Fruit fly (Drosophila melanogaster): ENCODE results near the gene MED22.

The MED22 gene

DNA sequence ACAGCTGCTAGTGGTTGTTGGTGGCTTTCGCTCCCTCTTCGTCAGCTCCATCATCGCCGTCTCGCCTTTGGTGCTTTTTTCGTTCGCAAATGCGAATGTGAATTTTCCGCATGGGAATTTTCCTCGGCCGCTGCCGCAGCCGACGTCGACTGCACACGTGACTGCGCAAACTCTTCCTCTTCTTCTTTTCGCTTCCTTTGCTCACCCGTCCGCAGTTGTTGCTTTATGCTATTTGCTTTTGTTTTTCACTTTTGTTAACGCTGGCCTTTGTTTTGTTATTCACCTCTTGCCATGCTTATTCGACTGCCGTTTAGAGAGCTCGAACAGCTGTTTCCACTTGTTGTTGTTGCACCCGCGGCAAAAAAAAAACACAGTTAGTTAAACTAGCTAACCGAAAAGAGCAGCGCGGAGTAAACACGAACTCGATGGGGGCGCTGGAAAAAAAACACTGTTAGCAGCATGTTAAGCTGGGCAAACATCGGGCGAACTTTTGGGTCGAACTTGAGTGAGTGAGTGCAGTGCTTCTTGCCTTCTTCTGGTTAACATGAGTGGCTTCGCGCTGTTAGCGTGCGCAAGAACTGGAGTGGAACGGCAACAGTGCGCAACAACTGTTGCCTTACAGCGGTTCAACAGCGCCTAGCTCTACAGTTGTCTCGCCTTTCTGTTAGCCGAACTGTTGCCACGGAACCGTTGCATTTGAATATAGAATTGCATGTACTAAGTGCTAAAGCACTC, 19.0 kb upstream of the MED22 start:
- TF ChIP-seq cnc (optimal IDR thresholded peaks at IDR 0.05), result no peak
- no peak for TF ChIP-seq CG14711 (tag; optimal IDR thresholded peaks at IDR 0.05)
- peak; percentile 32 for TF ChIP-seq ovo (GFP tag; optimal IDR thresholded peaks at IDR 0.05)
- no peak for TF ChIP-seq CG1620 (GFP tag; optimal IDR thresholded peaks at IDR 0.05)
- TF ChIP-seq bab1 (GFP tag; optimal IDR thresholded peaks at IDR 0.05), result peak; percentile 7
- TF ChIP-seq CG12768 (GFP tag; optimal IDR thresholded peaks at IDR 0.05), result peak; percentile 0
- TF ChIP-seq CG7101 (tag; optimal IDR thresholded peaks at IDR 0.05), result no peak
- TF ChIP-seq Mnt (GFP tag; optimal IDR thresholded peaks at IDR 0.05), result no peak
- peak; percentile 23 for TF ChIP-seq pad (GFP tag; optimal IDR thresholded peaks at IDR 0.05)
- no peak for TF ChIP-seq CG11617 (GFP tag; optimal IDR thresholded peaks at IDR 0.05)
- no peak for TF ChIP-seq Crg-1 (GFP tag; optimal IDR thresholded peaks at IDR 0.05)
- no peak for TF ChIP-seq CG33017 (tag; optimal IDR thresholded peaks at IDR 0.05)
- TF ChIP-seq CG5204 (GFP tag; optimal IDR thresholded peaks at IDR 0.05), result no peak
- no peak for TF ChIP-seq CG7045 (GFP tag; optimal IDR thresholded peaks at IDR 0.05)
- TF ChIP-seq toe (GFP tag; optimal IDR thresholded peaks at IDR 0.05), result no peak
- TF ChIP-seq tj (GFP tag; optimal IDR thresholded peaks at IDR 0.05), result no peak
- no peak for TF ChIP-seq cic (GFP tag; optimal IDR thresholded peaks at IDR 0.05)
- TF ChIP-seq Hr96 (GFP tag; optimal IDR thresholded peaks at IDR 0.05), result no peak
- TF ChIP-seq Clk (GFP tag; optimal IDR thresholded peaks at IDR 0.05), result no peak
- TF ChIP-seq kay (GFP tag; ENCODE audit: borderline replicate concordance), result peak; percentile 46

DNA sequence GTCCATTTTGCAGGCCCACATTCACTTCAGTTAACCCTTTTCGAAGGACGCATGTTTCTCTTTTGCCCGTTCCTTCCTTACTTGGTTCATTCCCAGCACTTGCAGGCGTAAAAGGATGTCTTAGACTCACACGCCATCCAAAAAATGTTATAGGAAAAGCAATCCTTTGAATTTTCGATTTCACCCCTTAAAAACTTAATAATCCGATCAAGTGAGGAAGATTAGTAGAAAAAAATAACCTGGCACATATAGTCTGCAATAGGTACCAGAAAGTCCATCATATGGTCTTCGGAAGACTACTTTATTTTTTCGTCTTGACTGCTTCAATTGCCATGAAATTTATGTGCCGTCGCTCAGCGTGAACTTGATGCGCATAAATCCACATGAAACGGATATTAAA, 6.6 kb upstream of the MED22 start:
- no peak for TF ChIP-seq CG33017 (tag; optimal IDR thresholded peaks at IDR 0.05)
- TF ChIP-seq CG1620 (GFP tag; optimal IDR thresholded peaks at IDR 0.05), result no peak
- no peak for TF ChIP-seq CG12768 (GFP tag; optimal IDR thresholded peaks at IDR 0.05)
- no peak for TF ChIP-seq Mnt (GFP tag; optimal IDR thresholded peaks at IDR 0.05)
- no peak for TF ChIP-seq CG7045 (GFP tag; optimal IDR thresholded peaks at IDR 0.05)
- no peak for TF ChIP-seq Hr96 (GFP tag; optimal IDR thresholded peaks at IDR 0.05)
- TF ChIP-seq CG5204 (GFP tag; optimal IDR thresholded peaks at IDR 0.05), result no peak
- no peak for TF ChIP-seq kay (GFP tag; ENCODE audit: borderline replicate concordance)
- TF ChIP-seq Clk (GFP tag; optimal IDR thresholded peaks at IDR 0.05), result no peak

DNA sequence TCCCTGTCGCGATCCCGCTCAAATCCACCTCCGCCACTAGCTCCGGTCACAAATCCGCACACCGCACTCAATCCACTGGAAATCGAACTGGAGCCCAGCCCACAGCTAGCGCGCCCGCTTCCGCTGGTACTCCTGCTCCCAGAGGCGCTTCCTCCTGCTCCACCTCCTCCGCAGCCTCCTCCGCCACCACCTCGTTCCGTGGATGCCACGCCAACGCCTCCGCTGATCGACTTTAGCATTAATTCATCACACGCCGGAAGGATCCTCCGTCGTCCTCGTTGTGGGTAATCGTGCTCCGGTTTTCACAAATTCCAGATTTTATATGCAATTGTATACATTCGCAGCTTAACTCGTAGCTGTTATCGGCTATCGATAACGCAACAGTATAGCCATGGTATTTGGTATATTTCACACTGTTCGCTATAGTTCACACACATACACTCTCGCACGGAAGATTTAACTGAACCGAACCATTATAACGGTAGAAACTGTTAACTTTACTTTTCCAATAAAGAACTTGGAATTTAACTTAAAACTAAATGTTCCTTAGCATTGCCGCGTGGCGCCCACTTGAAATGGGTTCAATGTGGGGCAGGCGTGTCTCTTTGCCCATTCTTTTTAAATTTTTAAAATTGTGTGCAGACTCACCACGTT, 603 bp upstream of the MED22 start, which contains the start of gene Lztr1:
Gene Lztr1 (minus strand): TSS at position 374 of the 654 bp plus-strand sequence.
- TF ChIP-seq ovo (GFP tag; optimal IDR thresholded peaks at IDR 0.05) (peak; percentile 94), cnc (optimal IDR thresholded peaks at IDR 0.05) (no peak), pad (GFP tag; optimal IDR thresholded peaks at IDR 0.05) (no peak), CG11617 (GFP tag; optimal IDR thresholded peaks at IDR 0.05) (no peak), Clk (GFP tag; optimal IDR thresholded peaks at IDR 0.05) (no peak), CG33017 (tag; optimal IDR thresholded peaks at IDR 0.05) (no peak), Hr96 (GFP tag; optimal IDR thresholded peaks at IDR 0.05) (no peak)

DNA sequence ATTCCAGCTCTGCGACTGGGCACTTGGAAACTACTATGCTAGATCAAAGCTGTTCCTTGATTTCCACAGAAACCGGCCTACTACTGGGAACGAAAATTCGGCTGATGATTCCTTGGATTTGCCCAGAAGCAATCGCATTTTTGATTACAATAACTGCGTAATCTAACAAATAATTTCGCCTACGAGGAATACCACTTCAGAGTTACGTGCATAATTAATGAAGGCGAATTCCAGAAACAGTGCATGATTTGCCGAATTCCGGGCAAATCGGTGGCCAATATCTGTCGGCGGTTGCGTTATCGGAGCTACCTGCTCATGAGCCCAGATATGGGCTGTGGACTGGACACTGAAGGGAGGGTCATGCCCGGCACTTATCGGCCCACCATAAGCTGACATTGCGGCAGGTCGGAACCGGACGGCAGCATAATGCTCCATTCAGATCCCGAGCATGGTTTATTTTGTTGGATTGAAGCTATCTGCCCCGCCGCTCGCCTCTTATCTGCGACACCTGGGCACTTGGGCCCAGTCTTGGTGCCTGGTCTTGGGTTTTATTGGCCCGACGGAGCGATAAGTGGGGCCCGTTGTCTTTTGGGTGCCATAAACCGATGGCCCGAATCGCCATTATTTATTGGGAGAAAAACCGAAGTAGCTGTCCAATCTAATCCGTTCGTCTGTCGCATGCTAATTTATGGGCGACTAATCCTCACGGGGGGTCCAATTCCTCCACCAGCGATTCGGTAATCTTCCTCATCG, 2.3 kb downstream of the MED22 start, which contains the start of gene CG3708:
Gene CG3708 (minus strand): TSS at position 51 of the 753 bp plus-strand sequence.
- TF ChIP-seq Clk (GFP tag; optimal IDR thresholded peaks at IDR 0.05) (no peak), CG12768 (GFP tag; optimal IDR thresholded peaks at IDR 0.05) (no peak), cic (GFP tag; optimal IDR thresholded peaks at IDR 0.05) (no peak), CG14711 (tag; optimal IDR thresholded peaks at IDR 0.05) (no peak), CG7045 (GFP tag; optimal IDR thresholded peaks at IDR 0.05) (no peak), cnc (optimal IDR thresholded peaks at IDR 0.05) (no peak), tj (GFP tag; optimal IDR thresholded peaks at IDR 0.05) (no peak), CG11617 (GFP tag; optimal IDR thresholded peaks at IDR 0.05) (no peak), Hr96 (GFP tag; optimal IDR thresholded peaks at IDR 0.05) (no peak), kay (GFP tag; ENCODE audit: borderline replicate concordance) (no peak), CG5204 (GFP tag; optimal IDR thresholded peaks at IDR 0.05) (no peak), toe (GFP tag; optimal IDR thresholded peaks at IDR 0.05) (no peak), CG7101 (tag; optimal IDR thresholded peaks at IDR 0.05) (no peak), CG33017 (tag; optimal IDR thresholded peaks at IDR 0.05) (no peak), pad (GFP tag; optimal IDR thresholded peaks at IDR 0.05) (no peak), bab1 (GFP tag; optimal IDR thresholded peaks at IDR 0.05) (no peak), ovo (GFP tag; optimal IDR thresholded peaks at IDR 0.05) (no peak)

DNA sequence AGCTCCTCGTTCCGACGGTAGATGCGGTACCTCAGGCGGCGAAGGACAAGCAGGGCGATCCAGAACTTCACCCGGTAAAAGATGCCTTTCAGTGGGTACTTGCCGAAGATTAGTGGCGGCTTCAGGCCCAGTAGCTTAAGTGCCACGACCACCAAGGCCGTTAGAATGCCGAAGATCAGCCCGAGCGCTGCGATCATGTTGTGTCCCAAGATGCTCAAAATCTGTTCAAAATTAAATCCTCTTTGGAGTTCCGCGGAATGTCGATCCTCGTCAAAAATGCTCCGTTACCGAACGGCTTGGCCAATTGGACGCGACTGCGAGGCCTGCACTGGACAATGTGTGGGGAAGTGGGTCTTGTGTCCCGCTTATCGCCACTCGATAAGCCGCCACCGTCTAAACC, 4.2 kb downstream of the MED22 start, which contains the start of the genes CG32815 and CG3706:
Gene CG32815 (plus strand): TSS at position 301 of the 400 bp plus-strand sequence.
Gene CG3706 (minus strand): TSS at position 310 of the 400 bp plus-strand sequence.
- no peak for TF ChIP-seq CG1620 (GFP tag; optimal IDR thresholded peaks at IDR 0.05)
- TF ChIP-seq cic (GFP tag; optimal IDR thresholded peaks at IDR 0.05), result no peak
- TF ChIP-seq CG11617 (GFP tag; optimal IDR thresholded peaks at IDR 0.05), result no peak
- TF ChIP-seq Mnt (GFP tag; optimal IDR thresholded peaks at IDR 0.05), result no peak
- TF ChIP-seq bab1 (GFP tag; optimal IDR thresholded peaks at IDR 0.05), result no peak
- TF ChIP-seq CG33017 (tag; optimal IDR thresholded peaks at IDR 0.05), result no peak
- no peak for TF ChIP-seq Crg-1 (GFP tag; optimal IDR thresholded peaks at IDR 0.05)
- no peak for TF ChIP-seq Hr96 (GFP tag; optimal IDR thresholded peaks at IDR 0.05)
- TF ChIP-seq toe (GFP tag; optimal IDR thresholded peaks at IDR 0.05), result no peak
- no peak for TF ChIP-seq CG7101 (tag; optimal IDR thresholded peaks at IDR 0.05)
- no peak for TF ChIP-seq tj (GFP tag; optimal IDR thresholded peaks at IDR 0.05)
- TF ChIP-seq CG14711 (tag; optimal IDR thresholded peaks at IDR 0.05), result no peak
- no peak for TF ChIP-seq pad (GFP tag; optimal IDR thresholded peaks at IDR 0.05)
- TF ChIP-seq cnc (optimal IDR thresholded peaks at IDR 0.05), result no peak
